Worm (Caenorhabditis elegans) whole organism, midembryonic: ENCODE data around the gene srh-204.
"Not testable (repeated sequence)": the region's sequence is repeated elsewhere in the genome, so short reads cannot be mapped to it uniquely, and the experiment has no call there.

Experiments used
- T22C8.4 ChIP-seq: fragments of 200-800 bp; sonication (Bioruptor generic); IDR thresholded peaks from 2 replicates; pipeline ENCODE4 v1.3.6; 2022; ENCODE audit warnings: missing genetic modification characterization, missing compliant biosample characterization
- cog-1 ChIP-seq: sonication (generic microtip); optimal IDR thresholded peaks from 2 replicates; lab custom pipeline; 2016; ENCODE audit warnings: missing genetic modification characterization, missing compliant biosample characterization
- flt-1 ChIP-seq: fragments of 200-800 bp; sonication (Bioruptor generic); IDR thresholded peaks from 2 replicates; pipeline ENCODE4 v1.3.6; 2022; ENCODE audit warnings: missing genetic modification characterization, missing compliant biosample characterization
- klf-2 ChIP-seq: fragments of 200-800 bp; sonication (Bioruptor generic); conservative IDR thresholded peaks from 2 replicates; pipeline ENCODE4 v1.3.6; 2022; ENCODE audit warnings: missing genetic modification reagents, missing genetic modification characterization, missing compliant biosample characterization
- med-1 ChIP-seq: sonication (generic microtip); optimal IDR thresholded peaks from 2 replicates; lab custom pipeline; 2017; ENCODE audit warnings: missing genetic modification characterization, mild to moderate bottlenecking, missing compliant biosample characterization, antibody characterized with exemption, missing genetic modification reagents; ENCODE audit not compliant: insufficient read depth
- ref-1 ChIP-seq: fragments of 200-800 bp; sonication (Bioruptor generic); conservative IDR thresholded peaks from 2 replicates; pipeline ENCODE4 v1.3.6; 2022; ENCODE audit warnings: missing genetic modification reagents, missing genetic modification characterization, missing compliant biosample characterization
- tab-1 ChIP-seq: fragments of 200-800 bp; sonication (Bioruptor generic); IDR thresholded peaks from 2 replicates; pipeline ENCODE4 v1.3.6; 2022; ENCODE audit warnings: missing genetic modification characterization, missing compliant biosample characterization
- ztf-23 ChIP-seq: fragments of 200-800 bp; sonication (Bioruptor generic); IDR thresholded peaks from 2 replicates; pipeline ENCODE4 v1.3.6; 2022; ENCODE audit warnings: missing genetic modification reagents, missing genetic modification characterization, missing compliant biosample characterization
- ztf-29 ChIP-seq: fragments of 200-800 bp; sonication (Bioruptor generic); IDR thresholded peaks from 2 replicates; pipeline ENCODE4 v1.3.6; 2022; ENCODE audit warnings: missing genetic modification reagents, missing genetic modification characterization, missing compliant biosample characterization

Gene srh-204

DNA sequence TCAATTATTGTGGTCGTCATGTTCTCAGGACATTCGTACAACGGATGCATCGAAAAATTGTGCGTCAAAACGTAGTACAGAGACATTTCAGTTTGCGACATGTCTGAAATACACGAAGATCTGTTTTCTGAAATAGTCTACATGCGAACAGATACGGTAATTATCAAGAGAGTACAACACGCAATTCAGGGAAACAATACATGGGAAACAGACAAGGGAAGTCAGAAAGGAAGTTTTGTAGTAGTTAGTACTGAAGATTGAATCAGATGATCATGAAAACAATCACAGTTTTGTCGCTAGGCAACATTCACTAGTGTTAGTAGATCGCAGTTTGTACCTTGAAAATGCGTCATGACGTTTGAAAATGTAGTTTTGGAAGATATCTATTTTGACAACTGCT, 9.9 kb upstream of the srh-204 start, which contains the start of gene srt-13:
srt-13 (minus strand) TSS at position 101 of the 400 bp plus-strand sequence.
- TF ChIP-seq tab-1 (GFP tag; lab: Robert Waterston, UW) (no peak), flt-1 (GFP tag; lab: Robert Waterston, UW) (no peak), ztf-23 (no peak), ztf-29 (GFP tag; lab: Robert Waterston, UW) (no peak), med-1 (GFP tag; lab: Kevin White, UChicago) (no peak), cog-1 (tag; lab: Kevin White, UChicago) (no peak), ref-1 (GFP tag; lab: Robert Waterston, UW) (no peak), klf-2 (no peak), T22C8.4 (GFP tag; lab: Robert Waterston, UW) (no peak)

DNA sequence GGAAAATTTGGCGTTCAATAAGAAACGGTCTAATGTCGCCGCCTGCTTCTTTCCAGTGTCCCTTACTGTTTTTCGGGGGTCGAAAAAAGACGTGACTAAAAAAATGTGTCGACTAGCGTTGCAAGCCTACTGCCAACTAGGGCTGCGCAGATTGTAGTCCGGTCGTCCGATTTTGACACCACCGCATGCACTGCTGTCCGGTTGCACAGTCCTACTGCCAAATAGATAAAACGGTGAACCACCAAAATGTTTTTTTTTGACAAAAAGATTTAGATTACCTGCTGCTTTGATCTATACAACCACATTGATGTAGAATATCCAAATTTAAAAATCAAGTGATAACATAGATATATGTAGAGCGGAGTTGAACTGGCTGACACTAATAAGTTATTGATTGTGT, 8.2 kb upstream of the srh-204 start:
- TF ChIP-seq tab-1 (GFP tag; lab: Robert Waterston, UW) (no peak), flt-1 (GFP tag; lab: Robert Waterston, UW) (no peak), med-1 (GFP tag; lab: Kevin White, UChicago) (no peak), ztf-23 (no peak), klf-2 (no peak), T22C8.4 (GFP tag; lab: Robert Waterston, UW) (no peak), ztf-29 (GFP tag; lab: Robert Waterston, UW) (no peak), ref-1 (GFP tag; lab: Robert Waterston, UW) (no peak), cog-1 (tag; lab: Kevin White, UChicago) (no peak)

DNA sequence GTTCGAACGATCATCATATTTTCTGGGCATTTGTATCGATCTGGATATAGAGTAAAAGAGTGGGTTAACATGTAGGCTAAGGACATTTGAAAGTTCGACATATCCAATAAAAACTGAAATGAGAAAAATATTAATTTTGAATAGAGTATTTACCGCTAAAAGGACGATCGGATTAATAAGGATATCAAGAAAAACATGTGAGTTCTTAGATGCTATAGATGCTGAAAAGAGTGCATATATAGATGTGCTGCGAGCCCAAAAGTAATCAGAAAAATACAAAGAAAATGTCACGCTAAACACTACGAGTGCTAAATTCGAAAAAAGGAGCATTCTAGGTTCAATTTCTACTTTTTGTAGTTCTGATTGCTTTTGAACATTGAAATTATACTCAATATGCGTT, 2.2 kb upstream of the srh-204 start, which contains the start of gene srt-12:
srt-12 (minus strand) TSS at position 101 of the 400 bp plus-strand sequence.
- TF ChIP-seq flt-1 (GFP tag; lab: Robert Waterston, UW) (no peak), klf-2 (no peak), cog-1 (tag; lab: Kevin White, UChicago) (no peak), tab-1 (GFP tag; lab: Robert Waterston, UW) (no peak)

DNA sequence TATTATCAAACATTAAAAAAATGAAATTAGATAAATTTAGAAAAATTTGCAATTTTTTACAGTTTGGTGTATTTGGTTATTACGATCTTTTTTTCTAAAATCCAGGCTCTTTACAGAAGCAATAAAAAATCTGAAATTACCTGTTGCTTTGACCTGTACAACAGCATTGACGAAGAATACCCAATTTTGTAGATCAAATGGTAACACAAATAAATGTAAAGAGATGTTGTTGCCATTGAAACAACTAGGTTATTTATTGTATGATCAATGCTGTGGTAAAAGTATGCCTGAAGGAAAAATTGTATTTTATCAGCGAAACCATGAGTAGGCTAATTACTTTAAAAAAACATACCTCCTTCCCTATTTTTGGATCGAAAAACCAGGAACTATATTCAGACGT, 1.4 kb upstream of the srh-204 start:
- TF ChIP-seq tab-1 (GFP tag; lab: Robert Waterston, UW): no peak

DNA sequence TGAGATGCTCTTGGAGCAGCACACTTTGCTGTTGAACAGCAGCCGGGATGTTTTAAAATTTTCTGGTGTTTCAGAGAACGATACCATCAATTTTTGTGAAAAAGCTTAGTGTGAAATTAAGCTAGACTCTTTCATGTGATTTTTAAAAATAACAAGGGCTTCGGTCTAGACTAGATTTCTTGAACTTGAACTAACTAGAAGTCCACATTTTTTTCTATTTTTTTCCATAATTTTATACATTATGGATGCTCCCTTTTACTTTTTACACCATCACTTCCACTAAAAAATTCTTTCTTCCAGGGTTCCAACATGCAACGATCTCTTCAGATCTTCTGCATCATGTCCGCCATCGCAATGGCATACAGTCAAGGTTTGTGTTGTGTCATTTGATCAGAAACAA, 4.1 kb downstream of the srh-204 start, which contains the start of gene nlp-13:
nlp-13 (plus strand) TSS at position 301 of the 400 bp plus-strand sequence.
- TF ChIP-seq T22C8.4 (GFP tag; lab: Robert Waterston, UW) (no peak), tab-1 (GFP tag; lab: Robert Waterston, UW) (no peak), ztf-29 (GFP tag; lab: Robert Waterston, UW) (no peak), cog-1 (tag; lab: Kevin White, UChicago) (no peak), ref-1 (GFP tag; lab: Robert Waterston, UW) (no peak), ztf-23 (no peak), med-1 (GFP tag; lab: Kevin White, UChicago) (no peak), flt-1 (GFP tag; lab: Robert Waterston, UW) (no peak), klf-2 (no peak)

DNA sequence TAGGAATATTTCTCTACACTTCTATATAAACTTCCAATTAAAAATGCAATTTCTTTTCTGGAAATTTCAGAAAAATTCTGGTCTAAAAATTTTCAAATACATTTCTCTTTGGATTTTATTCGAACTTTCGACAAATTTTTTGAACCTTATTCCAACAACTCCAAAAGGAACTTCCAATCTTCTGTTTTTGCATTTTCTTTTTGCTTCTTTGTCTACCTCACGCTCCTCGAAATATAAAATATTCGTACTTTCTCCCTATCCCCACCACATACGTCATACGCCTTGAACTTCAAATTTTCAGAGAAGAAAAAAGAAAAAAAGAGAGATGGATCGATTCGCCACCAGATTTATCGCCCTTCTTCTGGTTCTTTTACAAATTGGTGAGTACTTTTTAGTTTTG, 20.9 kb downstream of the srh-204 start, which contains the start of gene nlp-9:
nlp-9 (plus strand) TSS at position 301 of the 400 bp plus-strand sequence.
- TF ChIP-seq tab-1 (GFP tag; lab: Robert Waterston, UW) (no peak), flt-1 (GFP tag; lab: Robert Waterston, UW) (no peak), ztf-23 (no peak), klf-2 (no peak), ref-1 (GFP tag; lab: Robert Waterston, UW) (no peak), T22C8.4 (GFP tag; lab: Robert Waterston, UW) (no peak)

DNA sequence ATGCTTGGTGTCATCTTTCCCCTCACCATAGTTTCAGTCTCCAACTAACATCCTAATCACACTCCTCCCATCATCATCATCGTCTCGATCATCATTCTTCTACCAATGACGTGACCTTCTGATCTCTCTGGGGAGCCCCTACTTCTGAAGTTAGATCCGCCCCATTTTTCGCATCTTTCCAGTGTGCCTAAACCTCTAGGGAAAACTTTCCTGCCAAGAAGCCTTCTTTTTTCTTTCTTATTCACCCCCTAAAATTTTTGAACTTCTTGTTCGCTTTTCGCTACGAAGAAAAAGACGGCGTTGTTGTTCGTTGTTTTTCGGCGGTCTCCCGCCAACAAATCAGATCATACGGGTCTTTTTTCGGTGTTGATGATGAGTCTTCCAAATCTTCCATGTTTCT, 21.9 kb downstream of the srh-204 start:
- no peak for TF ChIP-seq T22C8.4 (GFP tag; lab: Robert Waterston, UW)
- TF ChIP-seq ref-1 (GFP tag; lab: Robert Waterston, UW): no peak
- no peak for TF ChIP-seq klf-2
- TF ChIP-seq ztf-29 (GFP tag; lab: Robert Waterston, UW): no peak
- TF ChIP-seq tab-1 (GFP tag; lab: Robert Waterston, UW): no peak
- no peak for TF ChIP-seq flt-1 (GFP tag; lab: Robert Waterston, UW)
- no peak for TF ChIP-seq med-1 (GFP tag; lab: Kevin White, UChicago)
- TF ChIP-seq ztf-23: no peak
- no peak for TF ChIP-seq cog-1 (tag; lab: Kevin White, UChicago)

DNA sequence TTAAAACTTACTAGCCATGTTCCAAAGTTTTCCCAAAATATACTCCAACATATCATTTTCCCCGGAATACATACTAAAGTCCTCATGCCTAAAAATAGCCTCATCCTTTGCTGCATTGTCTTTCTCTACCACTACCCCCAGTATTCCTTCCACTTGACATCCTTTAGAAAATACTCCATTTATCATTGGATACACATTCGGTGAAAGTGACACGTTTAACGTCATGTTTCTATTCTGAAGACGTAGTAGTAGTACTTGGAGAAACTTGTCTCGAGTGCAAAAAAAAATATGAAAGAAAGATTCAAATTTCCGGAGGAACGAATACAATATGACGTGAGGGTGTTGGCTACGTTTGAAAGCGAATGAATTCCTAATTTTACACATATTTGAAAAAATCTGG, 23.3 kb downstream of the srh-204 start:
- TF ChIP-seq cog-1 (tag; lab: Kevin White, UChicago) (no peak), ztf-29 (GFP tag; lab: Robert Waterston, UW) (no peak)

DNA sequence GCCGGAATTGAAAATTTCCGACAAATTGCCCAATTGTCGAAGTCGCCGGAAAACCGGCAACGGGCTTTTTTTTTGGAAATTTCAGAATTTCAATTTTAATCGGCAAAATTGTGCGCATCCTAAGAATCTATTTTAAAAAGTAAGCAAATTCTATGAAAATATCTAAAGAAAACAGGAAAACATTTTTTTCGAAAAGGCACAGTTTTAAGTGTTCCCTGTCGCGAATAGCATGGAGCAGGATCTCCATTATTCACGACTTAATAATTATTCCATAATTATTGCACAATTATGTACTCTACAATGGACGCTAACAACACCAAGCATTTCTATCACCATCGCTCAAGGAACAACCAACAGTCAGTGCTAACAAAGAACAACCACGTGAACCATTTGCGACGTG, 24.3 kb downstream of the srh-204 start, which contains the start of gene H43I07.4:
H43I07.4 (plus strand) TSS at position 301 of the 400 bp plus-strand sequence.
- TF ChIP-seq flt-1 (GFP tag; lab: Robert Waterston, UW); ztf-23; klf-2: not testable (repeated sequence)

DNA sequence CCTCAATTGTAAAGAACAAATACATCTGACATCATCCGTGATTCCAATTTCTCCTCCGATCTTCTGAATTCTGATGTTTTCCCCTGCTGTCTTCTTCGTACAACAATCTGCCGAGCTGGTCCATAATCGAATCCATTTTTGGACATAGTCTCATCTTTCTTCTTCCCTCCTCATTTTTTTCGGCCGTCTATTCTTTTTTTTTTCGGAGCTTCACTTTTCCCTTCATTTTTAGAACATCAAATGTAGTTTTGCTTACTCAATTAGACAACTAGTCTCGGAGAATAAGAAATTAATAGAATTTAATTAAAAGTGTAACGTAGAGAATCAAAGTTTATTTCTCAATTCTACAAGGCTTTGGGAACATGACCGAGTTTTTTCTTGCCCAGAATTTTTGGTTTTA, 28.7 kb downstream of the srh-204 start:
- no peak for TF ChIP-seq ztf-29 (GFP tag; lab: Robert Waterston, UW)

DNA sequence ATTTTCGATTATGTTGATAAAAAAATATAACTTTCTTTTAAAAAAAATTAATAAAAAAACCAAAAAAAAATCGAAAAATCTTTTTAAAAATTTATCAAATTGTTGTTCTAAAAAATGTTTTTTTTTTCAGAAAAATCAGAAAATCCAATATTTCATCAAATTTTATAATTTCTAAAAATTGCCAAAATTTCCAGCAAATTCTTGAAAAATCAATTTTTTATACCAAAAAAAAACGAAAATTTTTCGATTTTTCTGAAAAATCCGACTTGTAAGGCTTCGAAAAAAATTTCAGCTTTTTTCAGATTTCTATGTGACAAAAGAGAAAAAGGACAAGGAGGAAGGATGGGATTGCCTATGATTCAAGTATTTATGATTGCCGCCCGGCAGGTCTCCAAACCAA, 35.8 kb downstream of the srh-204 start, which contains the start of gene H43I07.1:
H43I07.1 (plus strand) TSS at position 301 of the 400 bp plus-strand sequence.
- no peak for TF ChIP-seq ztf-29 (GFP tag; lab: Robert Waterston, UW)
- no peak for TF ChIP-seq flt-1 (GFP tag; lab: Robert Waterston, UW)
